Worm (Caenorhabditis elegans) whole organism, L1 larva: ENCODE data around the gene F15B9.8.
A peak's percentile ranks its signal among the peaks of the same experiment; 100 is the strongest.

Source experiments
- C16A3.4 ChIP-seq: fragments of 150-350 bp; optimal IDR thresholded peaks from 2 replicates; lab custom pipeline; 2014; ENCODE audit warnings: missing biosample characterization, missing genetic modification characterization
- F16B12.6 ChIP-seq: fragments of 150-350 bp; optimal IDR thresholded peaks from 2 replicates; lab custom pipeline; 2014; ENCODE audit warnings: missing biosample characterization, missing genetic modification characterization
- Y116A8C.19 ChIP-seq: sonication (generic microtip); optimal IDR thresholded peaks from 2 replicates; lab custom pipeline; 2016; ENCODE audit warnings: missing compliant biosample characterization, missing genetic modification characterization, borderline replicate concordance
- blmp-1 ChIP-seq: fragments of 150-350 bp; optimal IDR thresholded peaks from 2 replicates; lab custom pipeline; 2014; ENCODE audit warnings: missing biosample characterization, missing genetic modification characterization
- ceh-82 ChIP-seq, 3 experiments: fragments of 150-350 bp in 1 of 3; sonication (generic microtip) in 2 of 3; optimal IDR thresholded peaks; 2 replicates each; lab custom pipeline; 2014 to 2017; ENCODE audit warnings: missing biosample characterization in 3 of 3, missing genetic modification characterization in 3 of 3
- ces-1 ChIP-seq: fragments of 150-350 bp; optimal IDR thresholded peaks from 2 replicates; lab custom pipeline; 2014; ENCODE audit warnings: missing biosample characterization, missing genetic modification reagents, missing genetic modification characterization
- dpl-1 ChIP-seq, 3 experiments: fragments of 150-350 bp in 2 of 3; sonication (generic microtip) in 1 of 3; optimal IDR thresholded peaks; 2 replicates each; lab custom pipeline; 2014 to 2017; ENCODE audit warnings: missing biosample characterization in 3 of 3, missing genetic modification characterization in 3 of 3, missing genetic modification reagents in 3 of 3
- efl-1 ChIP-seq, 4 experiments: fragments of 150-350 bp; optimal IDR thresholded peaks in 3 of 4; peaks in 1 of 4; 1 replicate in 1 of 4; 2 replicates in 3 of 4; lab custom pipeline; 2014; ENCODE audit warnings: missing biosample characterization in 2 of 4, missing genetic modification characterization in 2 of 4, missing genetic modification reagents in 2 of 4
- elt-2 ChIP-seq: sonication (generic microtip); optimal IDR thresholded peaks from 2 replicates; lab custom pipeline; 2016; ENCODE audit warnings: missing genetic modification characterization, mild to moderate bottlenecking, inconsistent platforms, missing compliant biosample characterization, missing genetic modification reagents
- fkh-10 ChIP-seq: sonication (generic microtip); optimal IDR thresholded peaks from 2 replicates; lab custom pipeline; 2017; ENCODE audit warnings: missing biosample characterization, missing genetic modification reagents, missing genetic modification characterization
- hlh-4 ChIP-seq: sonication (generic microtip); optimal IDR thresholded peaks from 2 replicates; lab custom pipeline; 2016; ENCODE audit warnings: mild to moderate bottlenecking, missing genetic modification characterization, missing compliant biosample characterization
- irx-1 ChIP-seq: sonication (generic microtip); optimal IDR thresholded peaks from 2 replicates; lab custom pipeline; 2016; ENCODE audit warnings: missing genetic modification characterization, missing compliant biosample characterization
- isw-1 ChIP-seq: fragments of 200-800 bp; sonication (Bioruptor generic); IDR thresholded peaks from 2 replicates; pipeline ENCODE4 v1.3.6; 2022; ENCODE audit warnings: missing genetic modification characterization, missing compliant biosample characterization
- jun-1 ChIP-seq: fragments of 150-350 bp; optimal IDR thresholded peaks from 2 replicates; lab custom pipeline; 2014; ENCODE audit warnings: missing biosample characterization, missing genetic modification reagents, missing genetic modification characterization
- lin-13 ChIP-seq: fragments of 150-350 bp; optimal IDR thresholded peaks from 2 replicates; lab custom pipeline; 2014; ENCODE audit warnings: missing biosample characterization, missing genetic modification reagents, missing genetic modification characterization
- lin-14 ChIP-seq: fragments of 200-800 bp; sonication (Bioruptor generic); optimal IDR thresholded peaks from 2 replicates; lab custom pipeline; 2018; ENCODE audit warnings: mild to moderate bottlenecking, missing genetic modification characterization, moderate library complexity, missing compliant biosample characterization
- lin-35 ChIP-seq, 2 experiments: fragments of 150-350 bp; optimal IDR thresholded peaks; 2 replicates each; lab custom pipeline; 2014; ENCODE audit warnings: missing biosample characterization in 2 of 2, missing genetic modification characterization in 2 of 2, missing genetic modification reagents in 2 of 2
- lsy-2 ChIP-seq, 2 experiments: fragments of 150-350 bp; optimal IDR thresholded peaks; 2 replicates each; lab custom pipeline; 2014; ENCODE audit warnings: missing biosample characterization in 2 of 2, missing genetic modification characterization in 2 of 2
- mdl-1 ChIP-seq, 2 experiments: fragments of 150-350 bp; optimal IDR thresholded peaks; 2 replicates each; lab custom pipeline; 2014 to 2017; ENCODE audit warnings: missing biosample characterization in 2 of 2, missing genetic modification characterization in 2 of 2, inconsistent platforms in 1 of 2
- nhr-19 ChIP-seq: fragments of 200-800 bp; sonication (Bioruptor generic); conservative IDR thresholded peaks from 2 replicates; pipeline ENCODE4 v1.3.6; 2022; ENCODE audit warnings: missing genetic modification characterization, missing compliant biosample characterization
- nhr-20 ChIP-seq: sonication (generic microtip); optimal IDR thresholded peaks from 2 replicates; lab custom pipeline; 2016; ENCODE audit warnings: mild to moderate bottlenecking, missing genetic modification characterization, missing compliant biosample characterization
- nhr-237 ChIP-seq: fragments of 150-350 bp; optimal IDR thresholded peaks from 2 replicates; lab custom pipeline; 2014; ENCODE audit warnings: missing biosample characterization, missing genetic modification characterization
- nhr-28 ChIP-seq: fragments of 150-350 bp; optimal IDR thresholded peaks from 2 replicates; lab custom pipeline; 2014; ENCODE audit warnings: missing biosample characterization, missing genetic modification characterization
- nhr-47 ChIP-seq: sonication (generic microtip); optimal IDR thresholded peaks from 2 replicates; lab custom pipeline; 2016; ENCODE audit warnings: mild to moderate bottlenecking, missing genetic modification characterization, moderate library complexity, missing compliant biosample characterization
- nhr-71 ChIP-seq: sonication (generic microtip); optimal IDR thresholded peaks from 2 replicates; lab custom pipeline; 2016; ENCODE audit warnings: mild to moderate bottlenecking, missing genetic modification characterization, moderate library complexity, missing compliant biosample characterization
- nhr-77 ChIP-seq: fragments of 150-350 bp; optimal IDR thresholded peaks from 2 replicates; lab custom pipeline; 2014; ENCODE audit warnings: missing biosample characterization, missing genetic modification characterization
- pag-3 ChIP-seq: sonication (generic microtip); optimal IDR thresholded peaks from 2 replicates; lab custom pipeline; 2017; ENCODE audit warnings: missing genetic modification characterization, mild to moderate bottlenecking, missing compliant biosample characterization, antibody characterized with exemption, borderline replicate concordance; ENCODE audit not compliant: insufficient read depth
- pqm-1 ChIP-seq: sonication (generic microtip); optimal IDR thresholded peaks from 3 replicates; lab custom pipeline; 2017; ENCODE audit warnings: missing biosample characterization, missing genetic modification characterization
- rnt-1 ChIP-seq: sonication (generic microtip); optimal IDR thresholded peaks from 2 replicates; lab custom pipeline; 2016; ENCODE audit warnings: mild to moderate bottlenecking, missing genetic modification characterization, moderate library complexity, missing compliant biosample characterization
- snpc-4 ChIP-seq: fragments of 150-350 bp; optimal IDR thresholded peaks from 2 replicates; lab custom pipeline; 2014; ENCODE audit warnings: missing biosample characterization, missing genetic modification characterization
- snu-23 ChIP-seq: sonication (generic microtip); optimal IDR thresholded peaks from 2 replicates; lab custom pipeline; 2016; ENCODE audit warnings: missing genetic modification characterization, missing compliant biosample characterization
- swsn-7 ChIP-seq: sonication (generic microtip); optimal IDR thresholded peaks from 2 replicates; lab custom pipeline; 2016; ENCODE audit warnings: missing genetic modification characterization, missing compliant biosample characterization
- tlp-1 ChIP-seq: fragments of 150-350 bp; optimal IDR thresholded peaks from 2 replicates; lab custom pipeline; 2014; ENCODE audit warnings: missing biosample characterization, missing genetic modification characterization
- unc-130 ChIP-seq: fragments of 150-350 bp; optimal IDR thresholded peaks from 2 replicates; lab custom pipeline; 2017; ENCODE audit warnings: missing biosample characterization, missing genetic modification characterization, inconsistent platforms
- unc-98 ChIP-seq: fragments of 200-800 bp; sonication (Bioruptor generic); IDR thresholded peaks from 2 replicates; pipeline ENCODE4 v1.3.6; 2022; ENCODE audit warnings: missing genetic modification characterization, missing compliant biosample characterization
- xbp-1 ChIP-seq: sonication (generic microtip); optimal IDR thresholded peaks from 2 replicates; lab custom pipeline; 2016; ENCODE audit warnings: missing genetic modification characterization, missing compliant biosample characterization
- ztf-4 ChIP-seq: fragments of 150-350 bp; optimal IDR thresholded peaks from 2 replicates; lab custom pipeline; 2014; ENCODE audit warnings: missing biosample characterization, missing genetic modification characterization

Gene F15B9.8

DNA sequence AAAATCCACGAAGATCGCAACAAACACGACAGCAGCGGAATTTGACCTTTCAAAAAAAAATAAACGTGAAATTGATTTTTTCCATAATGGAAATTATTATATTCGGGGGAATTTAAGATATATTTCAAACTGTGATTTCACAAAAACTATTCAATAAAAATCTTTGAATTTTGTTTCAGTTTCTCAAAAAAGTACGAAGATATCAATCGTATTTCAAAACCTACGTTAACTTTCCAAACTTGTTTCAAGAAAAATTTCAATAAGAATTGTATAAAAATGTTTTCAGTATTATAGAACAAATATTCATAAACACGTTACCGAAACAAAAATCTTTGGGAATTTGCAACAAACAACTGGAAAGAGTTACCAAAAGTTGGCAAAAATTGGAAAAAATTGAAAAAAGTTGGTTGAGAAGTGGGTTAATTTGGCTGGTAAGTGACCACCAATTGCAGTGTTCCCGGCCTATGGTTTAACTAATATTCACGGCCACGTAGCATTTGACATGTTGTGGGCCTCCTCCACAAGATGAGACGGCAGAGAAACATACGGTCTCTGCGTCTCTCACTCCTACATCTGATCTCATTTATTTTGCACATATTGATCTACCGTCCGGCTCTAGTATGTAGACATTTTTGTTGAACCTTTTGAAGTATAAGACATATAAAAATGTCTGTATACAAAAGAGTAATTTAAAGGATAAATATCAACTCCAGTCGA is 37.4 kb upstream of the F15B9.8 start, which contains the start of the genes T16G1.9 and T16G1.18 (continued):
- no peak for TF ChIP-seq snpc-4 (tag; lab: Kevin White, UChicago)
- TF ChIP-seq lin-13 (GFP tag; lab: Kevin White, UChicago): peak; percentile 22
- peak; percentile 25 for TF ChIP-seq nhr-20 (tag; lab: Kevin White, UChicago)
- peak; percentile 41 to 67 for TF ChIP-seq lsy-2 (tag; optimal IDR thresholded peaks at IDR 0.05; lab: Kevin White, UChicago)
- TF ChIP-seq mdl-1 (tag; optimal IDR thresholded peaks at IDR 0.05; lab: Kevin White, UChicago): no peak
- no peak for TF ChIP-seq irx-1
- no peak for TF ChIP-seq unc-98 (GFP tag; lab: Robert Waterston, UW)
- TF ChIP-seq nhr-77: peak; percentile 30
- peak; percentile 49 for TF ChIP-seq nhr-71 (tag; lab: Kevin White, UChicago)
- TF ChIP-seq ztf-4: no peak
- no peak for TF ChIP-seq elt-2 (tag; lab: Kevin White, UChicago)
- TF ChIP-seq ces-1 (GFP tag; lab: Kevin White, UChicago): no peak
- no peak for TF ChIP-seq nhr-237 (tag; lab: Kevin White, UChicago)
- no peak for TF ChIP-seq nhr-28 (tag; lab: Kevin White, UChicago)
- TF ChIP-seq Y116A8C.19 (tag; lab: Kevin White, UChicago): no peak
- TF ChIP-seq hlh-4 (tag; lab: Kevin White, UChicago): no peak
- peak; percentile 27; the same call in 1 of the 2 replicates for TF ChIP-seq nhr-19 (GFP tag; lab: Robert Waterston, UW)
- no peak for TF ChIP-seq isw-1
- TF ChIP-seq fkh-10: no peak
- TF ChIP-seq unc-130 (tag; lab: Kevin White, UChicago): no peak
- peak; percentile 7 for TF ChIP-seq F16B12.6 (tag; lab: Kevin White, UChicago)
- TF ChIP-seq dpl-1 (GFP tag; optimal IDR thresholded peaks at IDR 0.05; lab: Kevin White, UChicago): peak in 2 of 3 experiments; percentile 43 to 62
- peak; percentile 77 for TF ChIP-seq lin-14 (GFP tag; lab: Kevin White, UChicago)

- TF ChIP-seq lin-35 (GFP tag; optimal IDR thresholded peaks at IDR 0.05; lab: Kevin White, UChicago) (peak; percentile 33 to 48), nhr-71 (tag; lab: Kevin White, UChicago) (peak; percentile 30), lin-14 (GFP tag; lab: Kevin White, UChicago) (peak; percentile 32), tlp-1 (tag; lab: Kevin White, UChicago) (no peak), dpl-1 (GFP tag; optimal IDR thresholded peaks at IDR 0.05; lab: Kevin White, UChicago) (peak in 2 of 3 experiments; percentile 24 to 66), jun-1 (tag; lab: Kevin White, UChicago) (no peak), snu-23 (GFP tag; lab: Kevin White, UChicago) (peak; percentile 43), rnt-1 (tag; lab: Kevin White, UChicago) (peak; percentile 49), C16A3.4 (tag; lab: Kevin White, UChicago) (peak; percentile 2), pqm-1 (no peak), efl-1 (optimal IDR thresholded peaks at IDR 0.05; lab: Kevin White, UChicago) (peak; percentile 30 to 41), efl-1 (GFP tag; optimal IDR thresholded peaks at IDR 0.05 in 1 of 2; lab: Kevin White, UChicago) (peak in 1 of 2 experiments; percentile 18), xbp-1 (peak; percentile 33), nhr-47 (tag; lab: Kevin White, UChicago) (peak; percentile 15), ceh-82 (tag; optimal IDR thresholded peaks at IDR 0.05; lab: Kevin White, UChicago) (peak in 1 of 3 experiments; percentile 12), unc-130 (tag; lab: Kevin White, UChicago) (no peak), blmp-1 (tag; lab: Kevin White, UChicago) (peak; percentile 28), swsn-7 (tag; lab: Kevin White, UChicago) (peak; percentile 1), pag-3 (no peak), lsy-2 (tag; optimal IDR thresholded peaks at IDR 0.05; lab: Kevin White, UChicago) (peak; percentile 26 to 56)
These were observed 36.1 kb upstream of the F15B9.8 start, which contains the start of gene pqn-68 for ce11 chrV:12952287-12952686. pqn-68 (plus strand) TSS chrV:12952636.
